Worm (Caenorhabditis elegans) whole organism, L1 larva: ENCODE measurements around the gene F34H10.4.

Source experiments
- aly-2 ChIP-seq: fragments of 150-350 bp; optimal IDR thresholded peaks from 2 replicates; lab custom pipeline; 2014; ENCODE audit warnings: missing biosample characterization, missing genetic modification characterization
- fkh-10 ChIP-seq: sonication (generic microtip); optimal IDR thresholded peaks from 2 replicates; lab custom pipeline; 2017; ENCODE audit warnings: missing biosample characterization, missing genetic modification reagents, missing genetic modification characterization
- mef-2 ChIP-seq: fragments of 150-350 bp; optimal IDR thresholded peaks from 2 replicates; lab custom pipeline; 2014; ENCODE audit warnings: missing biosample characterization, missing genetic modification characterization
- mep-1 ChIP-seq: fragments of 150-350 bp; optimal IDR thresholded peaks from 2 replicates; lab custom pipeline; 2014; ENCODE audit warnings: missing biosample characterization, missing genetic modification characterization
- nhr-11 ChIP-seq: fragments of 150-350 bp; optimal IDR thresholded peaks from 2 replicates; lab custom pipeline; 2014; ENCODE audit warnings: missing biosample characterization, missing genetic modification characterization
- nhr-237 ChIP-seq: fragments of 150-350 bp; optimal IDR thresholded peaks from 2 replicates; lab custom pipeline; 2014; ENCODE audit warnings: missing biosample characterization, missing genetic modification characterization
- nhr-28 ChIP-seq: fragments of 150-350 bp; optimal IDR thresholded peaks from 2 replicates; lab custom pipeline; 2014; ENCODE audit warnings: missing biosample characterization, missing genetic modification characterization
- unc-98 ChIP-seq: fragments of 200-800 bp; sonication (Bioruptor generic); IDR thresholded peaks from 2 replicates; pipeline ENCODE4 v1.3.6; 2022; ENCODE audit warnings: missing genetic modification characterization, missing compliant biosample characterization
- zag-1 ChIP-seq: fragments of 150-350 bp; optimal IDR thresholded peaks from 2 replicates; lab custom pipeline; 2014; ENCODE audit warnings: missing biosample characterization, missing genetic modification characterization

ce11 chrX:9642775-9643461 is 5.4 kb upstream of the F34H10.4 start:
- no peak for TF ChIP-seq unc-98 (GFP tag; lab: Robert Waterston, UW)
- no peak for TF ChIP-seq nhr-28 (tag; lab: Kevin White, UChicago)
- TF ChIP-seq nhr-237 (tag; lab: Kevin White, UChicago), result no peak
- TF ChIP-seq aly-2, result no peak
- TF ChIP-seq zag-1 (tag; lab: Kevin White, UChicago), result no peak
- no peak for TF ChIP-seq mef-2 (tag; lab: Kevin White, UChicago)
- TF ChIP-seq nhr-11, result no peak
- no peak for TF ChIP-seq fkh-10 (GFP tag; lab: Kevin White, UChicago)
- TF ChIP-seq mep-1 (tag; lab: Kevin White, UChicago), result peak; percentile 60
